Fruit fly (Drosophila melanogaster) whole organism, embryonic: ENCODE measurements around the gene CG42296.

Experiments
- CG10267 ChIP-seq: fragments of 200-800 bp; sonication (Bioruptor generic); optimal IDR thresholded peaks from 2 replicates; lab custom pipeline; 2018; ENCODE audit warnings: missing biosample characterization, mild to moderate bottlenecking, missing genetic modification characterization, moderate library complexity
- CG10462 ChIP-seq: fragments of 200-800 bp; sonication (Bioruptor generic); optimal IDR thresholded peaks from 2 replicates; lab custom pipeline; 2016; ENCODE audit warnings: missing biosample characterization, missing genetic modification characterization
- CG10543 ChIP-seq: fragments of 200-800 bp; sonication (Bioruptor generic); optimal IDR thresholded peaks from 3 replicates; lab custom pipeline; 2017; ENCODE audit warnings: missing biosample characterization, mild to moderate bottlenecking, missing genetic modification characterization, moderate library complexity
- CG11456 ChIP-seq: fragments of 200-800 bp; sonication (Bioruptor generic); IDR thresholded peaks from 3 replicates; pipeline ENCODE4 v1.3.6; 2022; ENCODE audit warnings: missing biosample characterization, missing genetic modification characterization
- CG12104 ChIP-seq: fragments of 200-800 bp; sonication (Bioruptor generic); optimal IDR thresholded peaks from 3 replicates; lab custom pipeline; 2016; ENCODE audit warnings: missing biosample characterization, missing genetic modification characterization
- CG12744 ChIP-seq: fragments of 200-800 bp; sonication (Bioruptor generic); optimal IDR thresholded peaks from 2 replicates; lab custom pipeline; 2016; ENCODE audit warnings: missing biosample characterization, missing genetic modification characterization
- CG13424 ChIP-seq: fragments of 200-800 bp; sonication (Bioruptor generic); optimal IDR thresholded peaks from 2 replicates; lab custom pipeline; 2019; ENCODE audit warnings: missing biosample characterization, mild to moderate bottlenecking, missing genetic modification characterization, moderate library complexity
- CG14710 ChIP-seq: fragments of 200-800 bp; sonication (Bioruptor generic); optimal IDR thresholded peaks from 3 replicates; lab custom pipeline; 2019; ENCODE audit warnings: missing biosample characterization, mild to moderate bottlenecking, missing genetic modification characterization, moderate library complexity
- CG1529 ChIP-seq: fragments of 200-800 bp; sonication (Bioruptor generic); optimal IDR thresholded peaks from 3 replicates; lab custom pipeline; 2018; ENCODE audit warnings: missing biosample characterization, missing genetic modification characterization
- CG15696 ChIP-seq: fragments of 200-800 bp; sonication (Bioruptor generic); optimal IDR thresholded peaks from 2 replicates; lab custom pipeline; 2019; ENCODE audit warnings: missing biosample characterization, mild to moderate bottlenecking, missing genetic modification characterization, moderate library complexity
- CG16813 ChIP-seq: fragments of 200-800 bp; sonication (Bioruptor generic); IDR thresholded peaks from 3 replicates; pipeline ENCODE4 v1.3.6; 2022; ENCODE audit warnings: missing biosample characterization, missing genetic modification characterization; ENCODE audit not compliant: partially characterized antibody
- CG17361 ChIP-seq: fragments of 200-800 bp; sonication (Bioruptor generic); IDR thresholded peaks from 3 replicates; pipeline ENCODE4 v1.3.6; 2022; ENCODE audit warnings: missing biosample characterization, missing genetic modification characterization
- CG18011 ChIP-seq: fragments of 200-800 bp; sonication (Bioruptor generic); optimal IDR thresholded peaks from 2 replicates; lab custom pipeline; 2017; ENCODE audit warnings: missing biosample characterization, missing genetic modification characterization, mild to moderate bottlenecking, moderate library complexity, missing genotype
- CG18764 ChIP-seq: fragments of 200-800 bp; sonication (Bioruptor generic); optimal IDR thresholded peaks from 3 replicates; lab custom pipeline; 2016; ENCODE audit warnings: missing biosample characterization, missing genetic modification characterization
- CG2889 ChIP-seq: fragments of 200-800 bp; sonication (Bioruptor generic); IDR thresholded peaks from 3 replicates; pipeline ENCODE4 v1.3.6; 2022; ENCODE audit warnings: missing biosample characterization, missing genetic modification characterization
- CG30403 ChIP-seq: fragments of 200-800 bp; sonication (Bioruptor generic); optimal IDR thresholded peaks from 3 replicates; lab custom pipeline; 2016; ENCODE audit warnings: missing biosample characterization, missing genetic modification characterization
- CG32772 ChIP-seq: fragments of 200-800 bp; sonication (Bioruptor generic); IDR thresholded peaks from 2 replicates; pipeline ENCODE4 v1.3.6; 2022; ENCODE audit warnings: missing biosample characterization, missing genetic modification characterization
- CG3281 ChIP-seq: fragments of 200-800 bp; sonication (Bioruptor generic); optimal IDR thresholded peaks from 3 replicates; lab custom pipeline; 2017; ENCODE audit warnings: missing biosample characterization, mild to moderate bottlenecking, missing genetic modification characterization
- CG3726 ChIP-seq: fragments of 200-800 bp; sonication (Bioruptor generic); IDR thresholded peaks from 3 replicates; pipeline ENCODE4, ENCODE4 v1.3.6; 2022; ENCODE audit warnings: missing biosample characterization, missing genetic modification characterization
- CG4328 ChIP-seq: fragments of 200-800 bp; sonication (Bioruptor generic); optimal IDR thresholded peaks from 3 replicates; lab custom pipeline; 2017; ENCODE audit warnings: missing biosample characterization, missing genetic modification reagents, missing genetic modification characterization
- CG7357 ChIP-seq: fragments of 200-800 bp; sonication (Bioruptor generic); IDR thresholded peaks from 3 replicates; pipeline ENCODE4 v1.3.6; 2022; ENCODE audit warnings: missing biosample characterization, missing genetic modification characterization
- CG7928 ChIP-seq: fragments of 200-800 bp; sonication (Bioruptor generic); optimal IDR thresholded peaks from 2 replicates; lab custom pipeline; 2017; ENCODE audit warnings: missing biosample characterization, mild to moderate bottlenecking, missing genetic modification characterization
- CG9876 ChIP-seq: fragments of 200-800 bp; sonication (Bioruptor generic); optimal IDR thresholded peaks from 2 replicates; lab custom pipeline; 2016; ENCODE audit warnings: missing biosample characterization, missing genetic modification characterization
- Chrac-16 ChIP-seq: fragments of 200-800 bp; sonication (Bioruptor generic); optimal IDR thresholded peaks from 3 replicates; lab custom pipeline; 2016; ENCODE audit warnings: missing biosample characterization, missing genetic modification characterization
- Deaf1 ChIP-seq: fragments of 200-800 bp; optimal IDR thresholded peaks from 3 replicates; lab custom pipeline; 2019; ENCODE audit warnings: missing biosample characterization, mild to moderate bottlenecking, missing genetic modification characterization, moderate library complexity
- Dip2 ChIP-seq: fragments of 200-800 bp; sonication (Bioruptor generic); IDR thresholded peaks from 2 replicates; pipeline ENCODE4 v1.3.6; 2022; ENCODE audit warnings: missing biosample characterization, missing genetic modification characterization
- Hey ChIP-seq: fragments of 200-800 bp; sonication (Bioruptor generic); optimal IDR thresholded peaks from 3 replicates; lab custom pipeline; 2018; ENCODE audit warnings: missing biosample characterization, mild to moderate bottlenecking, missing genetic modification characterization
- Hr3 ChIP-seq: fragments of 200-800 bp; sonication (Bioruptor generic); optimal IDR thresholded peaks from 3 replicates; lab custom pipeline; 2016; ENCODE audit warnings: missing biosample characterization, missing genetic modification characterization
- Lim3 ChIP-seq: fragments of 200-800 bp; sonication (Bioruptor generic); IDR thresholded peaks from 2 replicates; pipeline ENCODE4 v1.3.6; 2022; ENCODE audit warnings: missing biosample characterization, missing genetic modification characterization
- Mes4 ChIP-seq: fragments of 200-800 bp; sonication (Bioruptor generic); optimal IDR thresholded peaks from 2 replicates; lab custom pipeline; 2016; ENCODE audit warnings: missing biosample characterization, missing genetic modification characterization
- Ravus ChIP-seq: fragments of 200-800 bp; sonication (Bioruptor generic); IDR thresholded peaks from 2 replicates; pipeline ENCODE4 v1.3.6; 2022; ENCODE audit warnings: missing biosample characterization, missing genetic modification characterization
- Sry-δ ChIP-seq: fragments of 200-800 bp; sonication (Bioruptor generic); optimal IDR thresholded peaks from 2 replicates; lab custom pipeline; 2016; ENCODE audit warnings: missing biosample characterization, missing genetic modification characterization
- ap ChIP-seq: fragments of 200-800 bp; sonication (Bioruptor generic); IDR thresholded peaks from 2 replicates; pipeline ENCODE4 v1.3.6; 2022; ENCODE audit warnings: missing biosample characterization, missing genetic modification characterization
- chn ChIP-seq: fragments of 200-800 bp; sonication (Bioruptor generic); optimal IDR thresholded peaks from 2 replicates; lab custom pipeline; 2016; ENCODE audit warnings: missing biosample characterization, missing genetic modification characterization
- corto ChIP-seq: fragments of 200-800 bp; sonication (Bioruptor generic); optimal IDR thresholded peaks from 2 replicates; lab custom pipeline; 2016; ENCODE audit warnings: missing biosample characterization, mild to moderate bottlenecking, missing genetic modification characterization, moderate library complexity
- esg ChIP-seq: fragments of 200-800 bp; sonication (Bioruptor generic); conservative IDR thresholded peaks from 2 replicates; pipeline ENCODE4 v1.3.6; 2022; ENCODE audit warnings: missing biosample characterization, missing genetic modification characterization
- eve ChIP-seq, 2 experiments: fragments of >200 bp; optimal IDR thresholded peaks; 2 replicates each; lab custom pipeline; 2017; ENCODE audit warnings: missing biosample characterization in 2 of 2, missing genetic modification characterization in 2 of 2
- ewg ChIP-seq: fragments of 200-800 bp; sonication (Bioruptor generic); optimal IDR thresholded peaks from 3 replicates; lab custom pipeline; 2017; ENCODE audit warnings: mild to moderate bottlenecking, missing biosample characterization, missing genetic modification reagents, missing genetic modification characterization
- grn ChIP-seq: fragments of 200-800 bp; sonication (Bioruptor generic); optimal IDR thresholded peaks from 3 replicates; lab custom pipeline; 2017; ENCODE audit warnings: missing biosample characterization, missing genetic modification characterization
- gt ChIP-seq: fragments of 200-800 bp; sonication (Bioruptor generic); IDR thresholded peaks from 2 replicates; pipeline ENCODE4 v1.3.6; 2022; ENCODE audit warnings: missing biosample characterization, missing genetic modification characterization
- hb ChIP-seq: fragments of 200-800 bp; sonication (Bioruptor generic); IDR thresholded peaks from 3 replicates; pipeline ENCODE4 v1.3.6; 2022; ENCODE audit warnings: missing biosample characterization, missing genetic modification characterization; ENCODE audit not compliant: partially characterized antibody
- insv ChIP-seq, 2 experiments: fragments of 200-800 bp; sonication (Bioruptor generic); optimal IDR thresholded peaks; 3 replicates each; lab custom pipeline; 2016 to 2018; ENCODE audit warnings: missing biosample characterization in 2 of 2, missing genetic modification characterization in 2 of 2
- jumu ChIP-seq: fragments of 200-800 bp; sonication (Bioruptor generic); optimal IDR thresholded peaks from 3 replicates; lab custom pipeline; 2016; ENCODE audit warnings: missing biosample characterization, missing genetic modification characterization
- knrl ChIP-seq: fragments of 200-800 bp; sonication (Bioruptor generic); IDR thresholded peaks from 3 replicates; pipeline ENCODE4 v1.3.6; 2022; ENCODE audit warnings: missing biosample characterization, missing genetic modification characterization; ENCODE audit not compliant: partially characterized antibody
- mam ChIP-seq: fragments of 200-800 bp; sonication (Bioruptor generic); optimal IDR thresholded peaks from 3 replicates; lab custom pipeline; 2016; ENCODE audit warnings: missing biosample characterization, missing genetic modification characterization
- repo ChIP-seq: fragments of 200-800 bp; sonication (Bioruptor generic); optimal IDR thresholded peaks from 2 replicates; lab custom pipeline; 2016; ENCODE audit warnings: missing biosample characterization, missing genetic modification characterization
- schlank ChIP-seq: fragments of 200-800 bp; sonication (Bioruptor generic); optimal IDR thresholded peaks from 2 replicates; lab custom pipeline; 2018; ENCODE audit warnings: missing biosample characterization, mild to moderate bottlenecking, missing genetic modification characterization
- slp2 ChIP-seq: fragments of 200-800 bp; sonication (Bioruptor generic); optimal IDR thresholded peaks from 2 replicates; lab custom pipeline; 2016; ENCODE audit warnings: missing biosample characterization, missing genetic modification characterization
- twi ChIP-seq: fragments of 200-800 bp; optimal IDR thresholded peaks from 2 replicates; lab custom pipeline; 2019; ENCODE audit warnings: missing biosample characterization, mild to moderate bottlenecking, missing genetic modification characterization, moderate library complexity
- wek ChIP-seq: fragments of 200-800 bp; sonication (Bioruptor generic); optimal IDR thresholded peaks from 3 replicates; lab custom pipeline; 2018; ENCODE audit warnings: missing biosample characterization, mild to moderate bottlenecking, missing genetic modification characterization, moderate library complexity
- yki ChIP-seq: fragments of >200 bp; optimal IDR thresholded peaks from 3 replicates; lab custom pipeline; 2018
- zfh1 ChIP-seq: fragments of 200-800 bp; sonication (Bioruptor generic); IDR thresholded peaks from 3 replicates; pipeline ENCODE4 v1.3.6; 2022; ENCODE audit warnings: missing biosample characterization, missing genetic modification characterization

Gene CG42296

DNA sequence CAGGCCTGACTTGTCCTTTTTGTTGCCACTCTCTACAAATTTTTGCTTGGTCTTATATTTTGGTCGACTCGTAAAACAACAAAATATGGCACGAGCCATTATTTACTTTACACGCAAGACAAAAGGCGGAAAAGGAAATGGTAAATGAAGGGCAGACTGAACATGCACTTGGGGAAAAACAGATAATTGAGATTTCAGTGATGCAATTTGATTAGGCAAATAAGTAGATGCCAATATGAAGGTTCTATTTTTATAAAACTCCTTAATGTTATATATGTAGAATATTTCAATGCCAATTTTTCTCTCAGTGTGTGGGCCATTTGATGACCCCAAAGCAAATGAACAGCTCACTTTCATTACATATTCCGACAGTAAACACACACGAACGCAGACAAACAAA, 20.6 kb downstream of the CG42296 start (continued):
- no peak for TF ChIP-seq CG9876 (GFP tag; lab: Kevin White, UChicago)
- TF ChIP-seq CG18764 (GFP tag; lab: Kevin White, UChicago) = no peak
- no peak for TF ChIP-seq CG7928 (GFP tag; lab: Kevin White, UChicago)
- TF ChIP-seq slp2 (GFP tag; lab: Kevin White, UChicago) = no peak
- TF ChIP-seq Hr3 (GFP tag; lab: Kevin White, UChicago) = no peak
- TF ChIP-seq CG11456 (GFP tag; lab: Robert Waterston, UW) = 0 out of 3 replicates have a peak, but pooled peaks have one; percentile 17
- TF ChIP-seq Hey (tag; lab: Kevin White, UChicago) = no peak
- TF ChIP-seq ap (GFP tag; lab: Robert Waterston, UW) = no peak
- TF ChIP-seq CG10543 (GFP tag; lab: Kevin White, UChicago) = peak; percentile 8
- TF ChIP-seq Sry-δ (GFP tag; lab: Kevin White, UChicago) = no peak
- TF ChIP-seq CG30403 (GFP tag; lab: Kevin White, UChicago) = no peak
- TF ChIP-seq esg = 0 out of 2 replicates have a peak, but pooled peaks have one; percentile 13
- TF ChIP-seq Mes4 = no peak
- no peak for TF ChIP-seq grn (GFP tag; lab: Kevin White, UChicago)
- TF ChIP-seq eve (GFP tag; optimal IDR thresholded peaks at IDR 0.05; lab: Kevin White, UChicago) = peak in 1 of 2 experiments; percentile 41
- TF ChIP-seq CG3281 = no peak
- no peak for TF ChIP-seq Dip2 (GFP tag; lab: Robert Waterston, UW)
- TF ChIP-seq ewg (GFP tag; lab: Kevin White, UChicago) = no peak
- TF ChIP-seq hb (GFP tag; lab: Robert Waterston, UW) = no peak
- TF ChIP-seq Deaf1 (tag; lab: Kevin White, UChicago) = no peak
- no peak for TF ChIP-seq CG10462 (GFP tag; lab: Kevin White, UChicago)
- no peak for TF ChIP-seq CG12744 (GFP tag; lab: Kevin White, UChicago)
- no peak for TF ChIP-seq corto (GFP tag; lab: Kevin White, UChicago)
- TF ChIP-seq CG4328 (GFP tag; lab: Kevin White, UChicago) = no peak
- no peak for TF ChIP-seq CG17361 (GFP tag; lab: Robert Waterston, UW)
- TF ChIP-seq mam (GFP tag; lab: Kevin White, UChicago) = no peak
- no peak for TF ChIP-seq CG14710
- no peak for TF ChIP-seq jumu (GFP tag; lab: Kevin White, UChicago)
- no peak for TF ChIP-seq CG15696
- TF ChIP-seq CG2889 (GFP tag; lab: Robert Waterston, UW) = no peak
- TF ChIP-seq knrl (GFP tag; lab: Robert Waterston, UW) = no peak
- no peak for TF ChIP-seq CG7357

DNA sequence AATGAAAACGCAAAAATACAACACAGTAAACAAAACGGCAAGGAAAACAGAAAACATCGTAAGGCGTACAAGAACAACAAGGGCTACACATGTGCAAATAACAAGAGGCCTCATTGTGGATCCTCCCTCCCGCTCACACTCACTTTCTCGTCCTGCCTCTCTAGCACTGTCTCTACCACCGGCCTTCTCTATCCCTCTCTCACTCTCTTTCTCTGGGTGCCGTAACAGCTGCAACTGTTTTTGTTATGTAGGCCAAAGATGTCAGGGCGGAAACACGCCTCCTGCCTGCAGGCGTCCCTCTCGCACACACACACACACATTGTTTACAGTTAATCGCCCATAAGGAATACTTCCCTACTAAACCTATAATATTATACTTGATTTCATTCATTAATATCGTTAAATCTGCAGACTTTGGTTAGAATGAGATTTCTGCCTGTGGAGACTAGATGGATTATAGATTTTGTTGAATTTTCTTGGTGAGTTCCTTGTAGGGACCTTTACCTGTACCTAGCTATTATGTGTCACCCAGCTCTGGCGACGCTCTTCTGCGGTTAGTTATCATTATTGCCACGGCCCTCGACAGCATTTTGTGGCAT, 21.9 kb downstream of the CG42296 start:
- TF ChIP-seq chn (GFP tag; lab: Kevin White, UChicago) (no peak), gt (GFP tag; lab: Robert Waterston, UW) (no peak), twi (tag; lab: Kevin White, UChicago) (peak; percentile 88), CG10267 (no peak), CG13424 (tag; lab: Kevin White, UChicago) (no peak), schlank (tag; lab: Kevin White, UChicago) (no peak), CG16813 (GFP tag; lab: Robert Waterston, UW) (no peak), CG3726 (GFP tag; lab: Robert Waterston, UW) (no peak), zfh1 (GFP tag; lab: Robert Waterston, UW) (peak; percentile 18; the same call in 1 of the 3 replicates), Ravus (GFP tag; lab: Robert Waterston, UW) (no peak), insv (GFP tag; optimal IDR thresholded peaks at IDR 0.05; lab: Kevin White, UChicago) (no peak), repo (GFP tag; lab: Kevin White, UChicago) (no peak), CG32772 (GFP tag; lab: Robert Waterston, UW) (no peak), CG1529 (GFP tag; lab: Kevin White, UChicago) (no peak), yki (no peak), CG14710 (no peak), Chrac-16 (GFP tag; lab: Kevin White, UChicago) (no peak), CG12104 (GFP tag; lab: Kevin White, UChicago) (no peak), CG18011 (GFP tag; lab: Kevin White, UChicago) (no peak), wek (no peak), Lim3 (no peak)
